Worm (Caenorhabditis elegans): Measurements from ENCODE around the gene F46B6.4.

DNA sequence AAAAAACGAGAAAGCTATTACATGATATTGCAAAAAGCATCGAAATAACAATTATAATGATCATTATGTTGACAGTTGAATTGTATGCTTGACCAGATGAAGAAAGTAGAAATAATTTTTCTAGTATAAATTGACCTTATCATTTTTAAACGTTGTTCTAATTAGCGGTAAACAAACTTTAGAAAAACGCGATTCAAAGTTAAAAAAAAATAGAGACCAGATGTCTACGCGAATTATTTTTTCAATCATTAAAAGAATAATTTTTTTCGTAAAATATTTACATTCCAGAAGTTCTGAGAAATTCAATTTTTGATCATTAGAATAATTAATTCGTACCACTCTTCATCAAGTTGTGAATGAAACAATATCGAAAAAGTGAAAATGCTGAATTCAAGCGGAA, 22.6 kb upstream of the F46B6.4 start, which contains the start of gene F46B6.10:
- no peak for TF ChIP-seq lir-3 (tag; optimal IDR thresholded peaks at IDR 0.05)
- no peak for TF ChIP-seq daf-19 (GFP tag; conservative IDR thresholded peaks at IDR 0.05)
- TF ChIP-seq nhr-10 (tag; optimal IDR thresholded peaks at IDR 0.05) = no peak
- no peak for TF ChIP-seq madf-5 (GFP tag; IDR thresholded peaks at IDR 0.05)
- TF ChIP-seq ces-1 (GFP tag; optimal IDR thresholded peaks at IDR 0.05) = no peak
- TF ChIP-seq zip-2 (tag; optimal IDR thresholded peaks at IDR 0.05) = no peak
- TF ChIP-seq lin-39 (tag; optimal IDR thresholded peaks at IDR 0.05) = no peak
- no peak for TF ChIP-seq unc-62 (GFP tag; optimal IDR thresholded peaks at IDR 0.05 in 1 of 2)
- no peak for TF ChIP-seq unc-62 (tag; optimal IDR thresholded peaks at IDR 0.05)
- no peak for TF ChIP-seq lin-15B (tag; optimal IDR thresholded peaks at IDR 0.05)
- TF ChIP-seq skn-1 (tag; optimal IDR thresholded peaks at IDR 0.05) = no peak
- no peak for TF ChIP-seq nhr-237 (tag; optimal IDR thresholded peaks at IDR 0.05)
